Worm (Caenorhabditis elegans): ENCODE data around the gene srh-95.

srh-95 gene

ce11 chrV:16277918-16278317 lies 31.2 kb downstream of the srh-95 start, which contains the start of gene cyp-37B1:
cyp-37B1 (plus strand) TSS chrV:16278116.
- TF ChIP-seq unc-62 (GFP tag; optimal IDR thresholded peaks at IDR 0.05), result no peak

ce11 chrV:16282147-16282546 lies 35.5 kb downstream of the srh-95 start, which contains the start of gene F28G4.2:
F28G4.2 (minus strand) TSS chrV:16282321.
- TF ChIP-seq unc-62 (GFP tag; optimal IDR thresholded peaks at IDR 0.05), result no peak

ce11 chrV:16285794-16286193 lies 39.1 kb downstream of the srh-95 start, which contains the start of gene F28G4.4:
F28G4.4 (minus strand) TSS chrV:16285894.
- no peak for TF ChIP-seq unc-62 (GFP tag; optimal IDR thresholded peaks at IDR 0.05)

ce11 chrV:16287619-16288018 lies 40.9 kb downstream of the srh-95 start, which contains the start of gene F28G4.3:
F28G4.3 (minus strand) TSS chrV:16287719.
- no peak for TF ChIP-seq unc-62 (GFP tag; optimal IDR thresholded peaks at IDR 0.05)

ce11 chrV:16292409-16292808 lies 45.7 kb downstream of the srh-95 start, which contains the start of gene oac-5:
oac-5 (plus strand) TSS chrV:16292709.
- TF ChIP-seq unc-62 (GFP tag; optimal IDR thresholded peaks at IDR 0.05), result no peak

ce11 chrV:16297070-16297469 lies 50.4 kb downstream of the srh-95 start, which contains the start of gene srbc-83:
srbc-83 (plus strand) TSS chrV:16297370.
- TF ChIP-seq unc-62 (GFP tag; optimal IDR thresholded peaks at IDR 0.05), result no peak

Measured in whole organism, dauer.